Fruit fly (Drosophila melanogaster) whole organism, embryonic: ENCODE results near the gene CG10809.

Experiments used
- CG10959 ChIP-seq: fragments of 200-800 bp; sonication (Bioruptor generic); IDR thresholded peaks from 2 replicates; pipeline ENCODE4 v1.3.6; 2022; ENCODE audit warnings: missing biosample characterization, missing genetic modification characterization
- CG14860 ChIP-seq: fragments of 200-800 bp; sonication (Bioruptor generic); IDR thresholded peaks from 3 replicates; pipeline ENCODE4 v1.3.6; 2022; ENCODE audit warnings: missing biosample characterization, missing genetic modification characterization; ENCODE audit not compliant: partially characterized antibody
- CG34224 ChIP-seq: fragments of 200-800 bp; sonication (Bioruptor generic); IDR thresholded peaks from 3 replicates; pipeline ENCODE4 v1.3.6; 2022; ENCODE audit warnings: missing biosample characterization, missing genetic modification characterization; ENCODE audit not compliant: partially characterized antibody
- CG8281 ChIP-seq: fragments of 200-800 bp; sonication (Bioruptor generic); optimal IDR thresholded peaks from 2 replicates; lab custom pipeline; 2018; ENCODE audit warnings: missing biosample characterization, mild to moderate bottlenecking, missing genetic modification characterization, moderate library complexity
- Eip74EF ChIP-seq, 2 experiments: fragments of 200-800 bp in 1 of 2; fragments of >200 bp in 1 of 2; sonication (Bioruptor generic) in 1 of 2; optimal IDR thresholded peaks; 2 replicates each; lab custom pipeline; 2017 to 2019; ENCODE audit warnings: missing biosample characterization in 2 of 2, missing genetic modification characterization in 2 of 2, mild to moderate bottlenecking in 1 of 2, moderate library complexity in 1 of 2
- NFAT ChIP-seq: fragments of 200-800 bp; sonication (Bioruptor generic); IDR thresholded peaks from 2 replicates; pipeline ENCODE4 v1.3.6; 2022; ENCODE audit warnings: missing biosample characterization, missing genetic modification characterization
- Scr ChIP-seq: fragments of 200-800 bp; sonication (Bioruptor generic); IDR thresholded peaks from 2 replicates; pipeline ENCODE4 v1.3.6; 2022; ENCODE audit warnings: missing biosample characterization, missing genetic modification characterization; ENCODE audit not compliant: partially characterized antibody
- amos ChIP-seq: fragments of 200-800 bp; sonication (Bioruptor generic); IDR thresholded peaks from 2 replicates; pipeline ENCODE4 v1.3.6; 2022; ENCODE audit warnings: missing biosample characterization, missing genetic modification characterization; ENCODE audit not compliant: partially characterized antibody
- da ChIP-seq: fragments of 200-800 bp; sonication (Bioruptor generic); optimal IDR thresholded peaks from 2 replicates; lab custom pipeline; 2016; ENCODE audit warnings: missing biosample characterization, missing genetic modification characterization
- nom ChIP-seq: fragments of 200-800 bp; sonication (Bioruptor generic); optimal IDR thresholded peaks from 2 replicates; lab custom pipeline; 2017; ENCODE audit warnings: missing biosample characterization, missing genetic modification characterization, mild to moderate bottlenecking, moderate library complexity, missing genetic modification reagents
- ssp ChIP-seq: fragments of 200-800 bp; sonication (Bioruptor generic); IDR thresholded peaks from 2 replicates; pipeline ENCODE4 v1.3.6; 2022; ENCODE audit warnings: missing biosample characterization, missing genetic modification characterization
- wdn ChIP-seq: fragments of 200-800 bp; sonication (Bioruptor generic); IDR thresholded peaks from 2 replicates; pipeline ENCODE4 v1.3.6; 2022; ENCODE audit warnings: missing biosample characterization, missing genetic modification characterization

DNA sequence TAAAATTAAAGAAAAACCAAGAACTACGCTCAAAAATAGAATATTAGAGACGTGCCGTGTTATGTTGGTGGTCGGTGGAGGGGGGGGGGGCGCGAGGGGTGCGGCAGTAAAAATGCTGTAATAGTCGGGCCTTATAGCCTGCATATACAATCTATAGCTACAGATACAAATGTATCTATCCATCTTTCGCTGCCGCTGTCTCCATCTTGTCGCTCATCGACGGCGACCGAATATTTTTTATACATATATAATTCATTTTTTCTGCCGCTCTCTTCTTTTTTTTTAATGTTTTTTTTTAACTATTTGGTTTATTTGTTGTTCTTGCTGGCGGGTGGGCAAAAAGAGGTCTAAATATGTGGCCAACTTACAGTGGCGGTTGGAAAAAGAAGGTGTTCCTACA lies 45.1 kb downstream of the CG10809 start:
- no peak for TF ChIP-seq CG10959 (GFP tag; lab: Robert Waterston, UW)
- TF ChIP-seq Scr (GFP tag; lab: Robert Waterston, UW) = no peak
- no peak for TF ChIP-seq Eip74EF (GFP tag; optimal IDR thresholded peaks at IDR 0.05; lab: Kevin White, UChicago)
- no peak for TF ChIP-seq CG14860 (GFP tag; lab: Robert Waterston, UW)
- TF ChIP-seq CG8281 (tag; lab: Kevin White, UChicago) = no peak
- no peak for TF ChIP-seq nom (GFP tag; lab: Kevin White, UChicago)
- TF ChIP-seq amos = no peak
- TF ChIP-seq CG34224 = no peak
- TF ChIP-seq da (GFP tag; lab: Kevin White, UChicago) = no peak
- TF ChIP-seq NFAT (GFP tag; lab: Robert Waterston, UW) = no peak
- no peak for TF ChIP-seq wdn
- no peak for TF ChIP-seq ssp (GFP tag; lab: Robert Waterston, UW)
